Fruit fly (Drosophila melanogaster): ENCODE results near the gene pinta.

Gene pinta

dm6 chr3R:22381735-22382134 lies 43.0 kb downstream of the pinta start, which contains the start of gene Gpdh3:
Gene Gpdh3, plus strand, starts transcription at chr3R:22382035.
- TF ChIP-seq ham (GFP tag; IDR thresholded peaks at IDR 0.05) = no peak
- no peak for TF ChIP-seq so (GFP tag; IDR thresholded peaks at IDR 0.05)
- TF ChIP-seq CG31388 (GFP tag; optimal IDR thresholded peaks at IDR 0.05) = no peak
- peak; percentile 49 for TF ChIP-seq Med (GFP tag)
- TF ChIP-seq E2f1 (GFP tag; IDR thresholded peaks at IDR 0.05) = no peak
- no peak for TF ChIP-seq CG2875 (GFP tag; optimal IDR thresholded peaks at IDR 0.05)
- TF ChIP-seq crp (GFP tag; optimal IDR thresholded peaks at IDR 0.05) = no peak
- TF ChIP-seq CG5245 (GFP tag; optimal IDR thresholded peaks at IDR 0.05) = no peak
- TF ChIP-seq gcm (GFP tag; optimal IDR thresholded peaks at IDR 0.05) = peak; percentile 40
- 0 out of 3 replicates have a peak, but pooled peaks have one; percentile 35 for TF ChIP-seq Opbp (GFP tag; IDR thresholded peaks at IDR 0.05; ENCODE audit: partially characterized antibody)

- peak; percentile 78 for TF ChIP-seq Scr (GFP tag; IDR thresholded peaks at IDR 0.05; ENCODE audit: partially characterized antibody)
- TF ChIP-seq crp (GFP tag; optimal IDR thresholded peaks at IDR 0.05) = peak in 1 of 2 experiments; percentile 72
- no peak for TF ChIP-seq CG15696 (tag; optimal IDR thresholded peaks at IDR 0.05)
- TF ChIP-seq bigmax (GFP tag; optimal IDR thresholded peaks at IDR 0.05) = no peak
- peak; percentile 17; the same call in 1 of the 2 replicates for TF ChIP-seq vvl (GFP tag; IDR thresholded peaks at IDR 0.05)
- peak; percentile 82 for TF ChIP-seq Sry-δ (GFP tag; optimal IDR thresholded peaks at IDR 0.05)
- peak; percentile 63 for TF ChIP-seq hbn (GFP tag; IDR thresholded peaks at IDR 0.05; ENCODE audit: partially characterized antibody)
- no peak for TF ChIP-seq PHDP (tag; optimal IDR thresholded peaks at IDR 0.05)
- no peak for TF ChIP-seq ab (GFP tag; optimal IDR thresholded peaks at IDR 0.05)
- TF ChIP-seq Hr51 (GFP tag; optimal IDR thresholded peaks at IDR 0.05) = no peak
- TF ChIP-seq Hr78 (GFP tag; optimal IDR thresholded peaks at IDR 0.05) = no peak
- peak; percentile 89 for TF ChIP-seq tna (GFP tag; IDR thresholded peaks at IDR 0.05; ENCODE audit: partially characterized antibody)
- no peak for TF ChIP-seq croc (GFP tag; conservative IDR thresholded peaks at IDR 0.05)
- no peak for TF ChIP-seq CG34376 (GFP tag; optimal IDR thresholded peaks at IDR 0.05)
- peak; percentile 49; the same call in 1 of the 2 replicates for TF ChIP-seq inv (GFP tag; IDR thresholded peaks at IDR 0.05; ENCODE audit: partially characterized antibody)
- no peak for TF ChIP-seq pan (optimal IDR thresholded peaks at IDR 0.05)
- TF ChIP-seq pan (GFP tag; optimal IDR thresholded peaks at IDR 0.05 in 1 of 2, IDR thresholded peaks at IDR 0.05 in 1 of 2) = no peak
- TF ChIP-seq Doc3 (GFP tag; IDR thresholded peaks at IDR 0.05; ENCODE audit: partially characterized antibody) = peak; percentile 80
- TF ChIP-seq CG14860 (GFP tag; IDR thresholded peaks at IDR 0.05; ENCODE audit: partially characterized antibody) = peak; percentile 82
- no peak for TF ChIP-seq ftz-f1 (GFP tag; optimal IDR thresholded peaks at IDR 0.05)
- TF ChIP-seq CG9727 (GFP tag; optimal IDR thresholded peaks at IDR 0.05) = no peak
- no peak for TF ChIP-seq D19B (GFP tag; optimal IDR thresholded peaks at IDR 0.05)
- peak; percentile 80 for TF ChIP-seq vnd (GFP tag; IDR thresholded peaks at IDR 0.05; ENCODE audit: partially characterized antibody)
- TF ChIP-seq knrl (GFP tag; IDR thresholded peaks at IDR 0.05; ENCODE audit: partially characterized antibody) = peak; percentile 68; the same call in 2 of the 3 replicates
- TF ChIP-seq Adf1 (GFP tag; IDR thresholded peaks at IDR 0.05) = no peak
- peak; percentile 82 for TF ChIP-seq hb (GFP tag; IDR thresholded peaks at IDR 0.05; ENCODE audit: partially characterized antibody)
- TF ChIP-seq ara (GFP tag; IDR thresholded peaks at IDR 0.05) = no peak
- no peak for TF ChIP-seq dm (GFP tag; optimal IDR thresholded peaks at IDR 0.05)
- no peak for TF ChIP-seq CG3838 (GFP tag; optimal IDR thresholded peaks at IDR 0.05)
- TF ChIP-seq Opbp (GFP tag; IDR thresholded peaks at IDR 0.05; ENCODE audit: partially characterized antibody) = peak; percentile 80; the same call in 2 of the 3 replicates
- no peak for TF ChIP-seq Taf1 (GFP tag; IDR thresholded peaks at IDR 0.05)
- TF ChIP-seq dysf (GFP tag; IDR thresholded peaks at IDR 0.05) = no peak
- TF ChIP-seq CG31365 (tag; optimal IDR thresholded peaks at IDR 0.05) = no peak
- TF ChIP-seq Ptx1 (GFP tag; IDR thresholded peaks at IDR 0.05) = no peak
- TF ChIP-seq CG13287 (GFP tag; IDR thresholded peaks at IDR 0.05; ENCODE audit: partially characterized antibody) = peak; percentile 85
- no peak for TF ChIP-seq Max (GFP tag; optimal IDR thresholded peaks at IDR 0.05)
- TF ChIP-seq CG12659 (GFP tag; optimal IDR thresholded peaks at IDR 0.05) = no peak
- TF ChIP-seq CG4404 (GFP tag; IDR thresholded peaks at IDR 0.05) = no peak
- no peak for TF ChIP-seq CG18764 (GFP tag; optimal IDR thresholded peaks at IDR 0.05)
- TF ChIP-seq MBD-R2 (GFP tag; IDR thresholded peaks at IDR 0.05) = peak; percentile 59
Measured at dm6 chr3R:22381077-22381476, 43.7 kb downstream of the pinta start, which contains the start of gene CG43342. Gene CG43342, plus strand, starts transcription at chr3R:22381340.
